Fruit fly (Drosophila melanogaster) whole organism, embryonic: ENCODE results near the gene CG18473.

ENCODE experiments used
- Adf1 ChIP-seq: fragments of 200-800 bp; sonication (Bioruptor generic); IDR thresholded peaks from 2 replicates; pipeline ENCODE4 v1.3.6; 2022; ENCODE audit warnings: missing biosample characterization, missing genetic modification characterization
- Atf-2 ChIP-seq: fragments of 200-800 bp; sonication (Bioruptor generic); optimal IDR thresholded peaks from 2 replicates; lab custom pipeline; 2016; ENCODE audit warnings: missing biosample characterization, missing genetic modification characterization
- CG10147 ChIP-seq: fragments of 200-800 bp; sonication (Bioruptor generic); optimal IDR thresholded peaks from 2 replicates; lab custom pipeline; 2019; ENCODE audit warnings: missing biosample characterization, mild to moderate bottlenecking, missing genetic modification characterization, moderate library complexity
- CG10267 ChIP-seq: fragments of 200-800 bp; sonication (Bioruptor generic); optimal IDR thresholded peaks from 2 replicates; lab custom pipeline; 2018; ENCODE audit warnings: missing biosample characterization, mild to moderate bottlenecking, missing genetic modification characterization, moderate library complexity
- CG10321 ChIP-seq: fragments of 200-800 bp; sonication (Bioruptor generic); IDR thresholded peaks from 2 replicates; pipeline ENCODE4 v1.3.6; 2022; ENCODE audit warnings: missing biosample characterization, missing genetic modification characterization
- CG10959 ChIP-seq: fragments of 200-800 bp; sonication (Bioruptor generic); IDR thresholded peaks from 2 replicates; pipeline ENCODE4 v1.3.6; 2022; ENCODE audit warnings: missing biosample characterization, missing genetic modification characterization
- CG11560 ChIP-seq: fragments of 200-800 bp; sonication (Bioruptor generic); IDR thresholded peaks from 3 replicates; pipeline ENCODE4 v1.3.6; 2022; ENCODE audit warnings: missing biosample characterization, missing genetic modification characterization
- CG12219 ChIP-seq: fragments of 200-800 bp; sonication (Bioruptor generic); optimal IDR thresholded peaks from 3 replicates; lab custom pipeline; 2018; ENCODE audit warnings: missing biosample characterization, mild to moderate bottlenecking, missing genetic modification characterization
- CG12659 ChIP-seq: fragments of 200-800 bp; sonication (Bioruptor generic); optimal IDR thresholded peaks from 3 replicates; lab custom pipeline; 2017; ENCODE audit warnings: mild to moderate bottlenecking, missing biosample characterization, missing genetic modification reagents, missing genetic modification characterization
- CG1647 ChIP-seq: fragments of 200-800 bp; sonication (Bioruptor generic); optimal IDR thresholded peaks from 3 replicates; lab custom pipeline; 2016; ENCODE audit warnings: missing biosample characterization, missing genetic modification characterization
- CG17568 ChIP-seq: fragments of 200-800 bp; sonication (Bioruptor generic); optimal IDR thresholded peaks from 2 replicates; lab custom pipeline; 2018; ENCODE audit warnings: missing biosample characterization, mild to moderate bottlenecking, missing genetic modification characterization, moderate library complexity
- CG4360 ChIP-seq: fragments of 200-800 bp; sonication (Bioruptor generic); IDR thresholded peaks from 2 replicates; pipeline ENCODE4 v1.3.6; 2022; ENCODE audit warnings: missing biosample characterization, missing genetic modification characterization
- CG4404 ChIP-seq: fragments of 200-800 bp; sonication (Bioruptor generic); IDR thresholded peaks from 2 replicates; pipeline ENCODE4 v1.3.6; 2022; ENCODE audit warnings: missing biosample characterization, missing genetic modification characterization
- CG4617 ChIP-seq: fragments of 200-800 bp; sonication (Bioruptor generic); optimal IDR thresholded peaks from 3 replicates; lab custom pipeline; 2016; ENCODE audit warnings: missing biosample characterization, missing genetic modification characterization, borderline replicate concordance
- CG6689 ChIP-seq: fragments of 200-800 bp; sonication (Bioruptor generic); IDR thresholded peaks from 2 replicates; pipeline ENCODE4 v1.3.6; 2022; ENCODE audit warnings: missing biosample characterization, missing genetic modification characterization
- CG8290 ChIP-seq, 3 experiments: fragments of 200-800 bp; sonication (Bioruptor generic); optimal IDR thresholded peaks; 2 replicates each; lab custom pipeline; 2016 to 2019; ENCODE audit warnings: missing biosample characterization in 3 of 3, missing genetic modification characterization in 3 of 3, mild to moderate bottlenecking in 2 of 3, moderate library complexity in 1 of 3
- CG8765 ChIP-seq: fragments of 200-800 bp; sonication (Bioruptor generic); IDR thresholded peaks from 2 replicates; pipeline ENCODE4 v1.3.6; 2022; ENCODE audit warnings: missing biosample characterization, missing genetic modification characterization
- CG9437 ChIP-seq: fragments of 200-800 bp; sonication (Bioruptor generic); optimal IDR thresholded peaks from 2 replicates; lab custom pipeline; 2018; ENCODE audit warnings: missing biosample characterization, mild to moderate bottlenecking, missing genetic modification characterization
- CG9932 ChIP-seq: fragments of 200-800 bp; sonication (Bioruptor generic); IDR thresholded peaks from 2 replicates; pipeline ENCODE4 v1.3.6; 2022; ENCODE audit warnings: missing biosample characterization, missing genetic modification characterization
- Dad ChIP-seq: fragments of 200-800 bp; sonication (Bioruptor generic); optimal IDR thresholded peaks from 3 replicates; lab custom pipeline; 2016; ENCODE audit warnings: missing biosample characterization, missing genetic modification characterization
- Dek ChIP-seq: fragments of 200-800 bp; sonication (Bioruptor generic); optimal IDR thresholded peaks from 3 replicates; lab custom pipeline; 2019; ENCODE audit warnings: missing biosample characterization, mild to moderate bottlenecking, missing genetic modification characterization, moderate library complexity
- Dll ChIP-seq: fragments of 200-800 bp; sonication (Bioruptor generic); IDR thresholded peaks from 4 replicates; pipeline ENCODE4 v1.3.6; 2022; ENCODE audit warnings: missing biosample characterization, missing genetic modification characterization; ENCODE audit not compliant: partially characterized antibody
- Drgx ChIP-seq: fragments of 200-800 bp; sonication (Bioruptor generic); IDR thresholded peaks from 2 replicates; pipeline ENCODE4 v1.3.6; 2022; ENCODE audit warnings: missing biosample characterization, missing genetic modification characterization
- Ets65A ChIP-seq: fragments of 200-800 bp; sonication (Bioruptor generic); peaks from one replicate; lab custom pipeline; 2016; ENCODE audit warnings: missing biosample characterization, missing genetic modification characterization
- H2.0 ChIP-seq: fragments of 200-800 bp; sonication (Bioruptor generic); IDR thresholded peaks from 2 replicates; pipeline ENCODE4 v1.3.6; 2022; ENCODE audit warnings: missing biosample characterization, missing genetic modification characterization
- Hr3 ChIP-seq: fragments of 200-800 bp; sonication (Bioruptor generic); optimal IDR thresholded peaks from 3 replicates; lab custom pipeline; 2016; ENCODE audit warnings: missing biosample characterization, missing genetic modification characterization
- Hr39 ChIP-seq: fragments of >200 bp; optimal IDR thresholded peaks from 2 replicates; lab custom pipeline; 2017
- Kr ChIP-seq: fragments of 200-800 bp; sonication (Bioruptor generic); optimal IDR thresholded peaks from 2 replicates; lab custom pipeline; 2017; ENCODE audit warnings: missing biosample characterization, mild to moderate bottlenecking, missing genetic modification characterization
- Lpt ChIP-seq: fragments of >200 bp; optimal IDR thresholded peaks from 2 replicates; lab custom pipeline; 2018; ENCODE audit warnings: missing biosample characterization, missing genetic modification characterization
- Neu2 ChIP-seq: fragments of 200-800 bp; sonication (Bioruptor generic); optimal IDR thresholded peaks from 3 replicates; lab custom pipeline; 2016; ENCODE audit warnings: missing biosample characterization, missing genetic modification characterization, borderline replicate concordance
- Optix ChIP-seq: fragments of 200-800 bp; sonication (Bioruptor generic); IDR thresholded peaks from 3 replicates; pipeline ENCODE4 v1.3.6; 2022; ENCODE audit warnings: missing biosample characterization, missing genetic modification characterization
- Pdp1 ChIP-seq, 2 experiments: fragments of 200-800 bp; sonication (Bioruptor generic); optimal IDR thresholded peaks; 3 replicates each; lab custom pipeline; 2016; ENCODE audit warnings: missing biosample characterization in 2 of 2, missing genetic modification characterization in 2 of 2, mild to moderate bottlenecking in 1 of 2, moderate library complexity in 1 of 2
- al ChIP-seq: fragments of 200-800 bp; sonication (Bioruptor generic); IDR thresholded peaks from 2 replicates; pipeline ENCODE4 v1.3.6; 2022; ENCODE audit warnings: missing biosample characterization, missing genetic modification characterization
- chm ChIP-seq: fragments of 200-800 bp; sonication (Bioruptor generic); IDR thresholded peaks from 2 replicates; pipeline ENCODE4 v1.3.6; 2022; ENCODE audit warnings: missing biosample characterization, missing genetic modification characterization
- cwo ChIP-seq: fragments of 200-800 bp; sonication (Bioruptor generic); optimal IDR thresholded peaks from 3 replicates; lab custom pipeline; 2017; ENCODE audit warnings: missing biosample characterization, missing genetic modification characterization, mild to moderate bottlenecking, moderate library complexity, missing genetic modification reagents
- dpn ChIP-seq, 2 experiments: fragments of 200-800 bp; sonication (Bioruptor generic); optimal IDR thresholded peaks; 3 replicates each; lab custom pipeline; 2016; ENCODE audit warnings: missing biosample characterization in 2 of 2, missing genetic modification characterization in 2 of 2
- emc ChIP-seq: fragments of 200-800 bp; sonication (Bioruptor generic); optimal IDR thresholded peaks from 2 replicates; lab custom pipeline; 2016; ENCODE audit warnings: missing biosample characterization, missing genetic modification characterization
- h ChIP-seq: fragments of >200 bp; optimal IDR thresholded peaks from 2 replicates; lab custom pipeline; 2017
- hb ChIP-seq: fragments of 200-800 bp; sonication (Bioruptor generic); IDR thresholded peaks from 3 replicates; pipeline ENCODE4 v1.3.6; 2022; ENCODE audit warnings: missing biosample characterization, missing genetic modification characterization; ENCODE audit not compliant: partially characterized antibody
- hkb ChIP-seq, 2 experiments: fragments of 200-800 bp in 1 of 2; fragments of >200 bp in 1 of 2; sonication (Bioruptor generic) in 1 of 2; IDR thresholded peaks in 1 of 2; optimal IDR thresholded peaks in 1 of 2; 2 replicates each; pipeline versions ENCODE4 v1.3.6 to Lab custom; 2017 to 2022; ENCODE audit warnings: missing biosample characterization in 1 of 2, missing genetic modification characterization in 1 of 2
- ind ChIP-seq: fragments of 200-800 bp; sonication (Bioruptor generic); optimal IDR thresholded peaks from 3 replicates; lab custom pipeline; 2016; ENCODE audit warnings: missing biosample characterization, missing genetic modification characterization
- kni ChIP-seq: fragments of 200-800 bp; sonication (Bioruptor generic); optimal IDR thresholded peaks from 3 replicates; lab custom pipeline; 2017; ENCODE audit warnings: mild to moderate bottlenecking, missing biosample characterization, missing genetic modification reagents, missing genetic modification characterization
- nerfin-1 ChIP-seq: fragments of 200-800 bp; sonication (Bioruptor generic); optimal IDR thresholded peaks from 3 replicates; lab custom pipeline; 2019; ENCODE audit warnings: missing biosample characterization, mild to moderate bottlenecking, missing genetic modification characterization, moderate library complexity
- run ChIP-seq: fragments of 200-800 bp; sonication (Bioruptor generic); optimal IDR thresholded peaks from 3 replicates; lab custom pipeline; 2018; ENCODE audit warnings: missing biosample characterization, mild to moderate bottlenecking, missing genetic modification characterization
- salm ChIP-seq: fragments of 200-800 bp; sonication (Bioruptor generic); optimal IDR thresholded peaks from 2 replicates; lab custom pipeline; 2018; ENCODE audit warnings: missing biosample characterization, mild to moderate bottlenecking, missing genetic modification characterization
- scrt ChIP-seq: fragments of 200-800 bp; sonication (Bioruptor generic); optimal IDR thresholded peaks from 2 replicates; lab custom pipeline; 2018; ENCODE audit warnings: missing biosample characterization, mild to moderate bottlenecking, missing genetic modification characterization, moderate library complexity
- shn ChIP-seq: fragments of 200-800 bp; sonication (Bioruptor generic); optimal IDR thresholded peaks from 3 replicates; lab custom pipeline; 2016; ENCODE audit warnings: missing biosample characterization, missing genetic modification characterization
- sim ChIP-seq: fragments of 200-800 bp; sonication (Bioruptor generic); IDR thresholded peaks from 2 replicates; pipeline ENCODE4 v1.3.6; 2022; ENCODE audit warnings: missing biosample characterization, missing genetic modification characterization
- sisA ChIP-seq: fragments of 200-800 bp; sonication (Bioruptor generic); IDR thresholded peaks from 2 replicates; pipeline ENCODE4 v1.3.6; 2022; ENCODE audit warnings: missing biosample characterization, missing genetic modification characterization
- so ChIP-seq: fragments of 200-800 bp; sonication (Bioruptor generic); IDR thresholded peaks from 3 replicates; pipeline ENCODE4 v1.3.6; 2022; ENCODE audit warnings: missing biosample characterization, missing genetic modification characterization
- zfh1 ChIP-seq: fragments of 200-800 bp; sonication (Bioruptor generic); IDR thresholded peaks from 3 replicates; pipeline ENCODE4 v1.3.6; 2022; ENCODE audit warnings: missing biosample characterization, missing genetic modification characterization

The CG18473 gene

dm6 chr3R:9404104-9404512, 41.0 kb downstream of the CG18473 start, which contains the start of the genes CG9356, BBIP1 and CG8135 (continued):
- TF ChIP-seq CG4404 (GFP tag; lab: Robert Waterston, UW), result peak; percentile 37; the same call in 1 of the 2 replicates
- no peak for TF ChIP-seq Kr
- TF ChIP-seq CG8765 (GFP tag; lab: Robert Waterston, UW), result peak; percentile 40; the same call in 1 of the 2 replicates
- TF ChIP-seq hb, result no peak
- peak; percentile 28; the same call in 1 of the 2 replicates for TF ChIP-seq al (GFP tag; lab: Robert Waterston, UW)
- peak; percentile 56 for TF ChIP-seq H2.0 (GFP tag; lab: Robert Waterston, UW)
- peak; percentile 54 for TF ChIP-seq nerfin-1 (tag; lab: Kevin White, UChicago)
- no peak for TF ChIP-seq Hr39 (lab: Kevin White, UChicago)
- no peak for TF ChIP-seq CG17568 (GFP tag; lab: Kevin White, UChicago)
- no peak for TF ChIP-seq run (tag; lab: Kevin White, UChicago)
- peak; percentile 98 for TF ChIP-seq CG4617 (GFP tag; lab: Kevin White, UChicago)
- TF ChIP-seq Dek (tag; lab: Kevin White, UChicago), result peak; percentile 45
- peak; percentile 63; the same call in 3 of the 4 replicates for TF ChIP-seq Dll
- TF ChIP-seq CG11560 (tag; lab: Robert Waterston, UW), result no peak
- no peak for TF ChIP-seq CG10959
- TF ChIP-seq CG10147 (GFP tag; lab: Kevin White, UChicago), result no peak
- TF ChIP-seq CG4360, result peak; percentile 36; the same call in 1 of the 2 replicates
- peak; percentile 97 for TF ChIP-seq Ets65A
- peak; percentile 88 for TF ChIP-seq hkb (optimal IDR thresholded peaks at IDR 0.05; lab: Kevin White, UChicago)
- peak; percentile 76 for TF ChIP-seq hkb (GFP tag; IDR thresholded peaks at IDR 0.05; lab: Robert Waterston, UW)
- no peak for TF ChIP-seq CG9437 (GFP tag; lab: Kevin White, UChicago)
- 0 out of 3 replicates have a peak, but pooled peaks have one; percentile 35 for TF ChIP-seq so (GFP tag; lab: Robert Waterston, UW)
- TF ChIP-seq Optix, result peak; percentile 41; the same call in 1 of the 3 replicates
- TF ChIP-seq Hr3, result peak; percentile 75
- peak; percentile 99 for TF ChIP-seq CG10267 (tag; lab: Kevin White, UChicago)
- TF ChIP-seq cwo (GFP tag; lab: Kevin White, UChicago), result peak; percentile 26
- peak; percentile 26 for TF ChIP-seq Neu2
- TF ChIP-seq ind (GFP tag; lab: Kevin White, UChicago), result peak; percentile 85
- TF ChIP-seq sim (GFP tag; lab: Robert Waterston, UW), result no peak
- TF ChIP-seq kni, result peak; percentile 82
- TF ChIP-seq CG9932 (GFP tag; lab: Robert Waterston, UW), result peak; percentile 75
- no peak for TF ChIP-seq CG10321 (GFP tag; lab: Robert Waterston, UW)
- TF ChIP-seq scrt, result no peak
- TF ChIP-seq CG12659, result peak; percentile 88
- peak; percentile 78 to 89 for TF ChIP-seq dpn (GFP tag; optimal IDR thresholded peaks at IDR 0.05; lab: Kevin White, UChicago)
- peak; percentile 29; the same call in 1 of the 2 replicates for TF ChIP-seq Adf1
- TF ChIP-seq zfh1 (GFP tag; lab: Robert Waterston, UW), result peak; percentile 68; the same call in 2 of the 3 replicates
- TF ChIP-seq Drgx (GFP tag; lab: Robert Waterston, UW), result no peak
- no peak for TF ChIP-seq chm (GFP tag; lab: Robert Waterston, UW)
- TF ChIP-seq Lpt (GFP tag; lab: Kevin White, UChicago), result no peak
- peak; percentile 71 for TF ChIP-seq sisA (GFP tag; lab: Robert Waterston, UW)
- TF ChIP-seq salm, result peak; percentile 47
- TF ChIP-seq emc, result peak; percentile 56
- TF ChIP-seq CG6689 (GFP tag; lab: Robert Waterston, UW), result peak; percentile 67
- TF ChIP-seq CG12219 (GFP tag; lab: Kevin White, UChicago), result no peak
- peak; percentile 79 to 81 for TF ChIP-seq Pdp1 (GFP tag; optimal IDR thresholded peaks at IDR 0.05; lab: Kevin White, UChicago)
- no peak for TF ChIP-seq h (lab: Kevin White, UChicago)
- TF ChIP-seq Atf-2 (GFP tag; lab: Kevin White, UChicago), result peak; percentile 57
- peak; percentile 57 for TF ChIP-seq shn (GFP tag; lab: Kevin White, UChicago)
- peak; percentile 79 for TF ChIP-seq CG1647 (GFP tag; lab: Kevin White, UChicago)
- TF ChIP-seq CG8290 (GFP tag; optimal IDR thresholded peaks at IDR 0.05; lab: Kevin White, UChicago), result peak; percentile 84
- peak in 1 of 2 experiments; percentile 82 for TF ChIP-seq CG8290 (tag; optimal IDR thresholded peaks at IDR 0.05; lab: Kevin White, UChicago)
- peak; percentile 81 for TF ChIP-seq Dad (GFP tag; lab: Kevin White, UChicago)
